Fruit fly (Drosophila melanogaster) whole organism, embryonic: ENCODE data around the gene CG7332.

Experiments
- CG10979 ChIP-seq: fragments of 200-800 bp; sonication (Bioruptor generic); optimal IDR thresholded peaks from 2 replicates; lab custom pipeline; 2018; ENCODE audit warnings: missing biosample characterization, mild to moderate bottlenecking, missing genetic modification characterization, moderate library complexity
- CG11093 ChIP-seq: fragments of 200-800 bp; sonication (Bioruptor generic); IDR thresholded peaks from 3 replicates; pipeline ENCODE4 v1.3.6; 2022; ENCODE audit warnings: missing biosample characterization, missing genetic modification characterization
- CG11504 ChIP-seq: fragments of 200-800 bp; sonication (Bioruptor generic); optimal IDR thresholded peaks from 3 replicates; lab custom pipeline; 2019; ENCODE audit warnings: missing biosample characterization, mild to moderate bottlenecking, missing genetic modification characterization, moderate library complexity
- CG13894 ChIP-seq: fragments of 200-800 bp; sonication (Bioruptor generic); optimal IDR thresholded peaks from 3 replicates; lab custom pipeline; 2018; ENCODE audit warnings: missing biosample characterization, mild to moderate bottlenecking, missing genetic modification characterization, moderate library complexity
- CG1603 ChIP-seq: fragments of 200-800 bp; sonication (Bioruptor generic); optimal IDR thresholded peaks from 2 replicates; lab custom pipeline; 2019; ENCODE audit warnings: missing biosample characterization, mild to moderate bottlenecking, missing genetic modification characterization, moderate library complexity
- CG1647 ChIP-seq: fragments of 200-800 bp; sonication (Bioruptor generic); optimal IDR thresholded peaks from 3 replicates; lab custom pipeline; 2016; ENCODE audit warnings: missing biosample characterization, missing genetic modification characterization
- CG17186 ChIP-seq: fragments of 200-800 bp; sonication (Bioruptor generic); optimal IDR thresholded peaks from 3 replicates; lab custom pipeline; 2017; ENCODE audit warnings: missing biosample characterization, missing genetic modification reagents, missing genetic modification characterization
- CG17328 ChIP-seq: fragments of 200-800 bp; sonication (Bioruptor generic); IDR thresholded peaks from 2 replicates; pipeline ENCODE4 v1.3.6; 2022; ENCODE audit warnings: missing biosample characterization, missing genetic modification characterization
- CG18262 ChIP-seq: fragments of 200-800 bp; optimal IDR thresholded peaks from 3 replicates; lab custom pipeline; 2019; ENCODE audit warnings: missing biosample characterization, mild to moderate bottlenecking, missing genetic modification characterization, moderate library complexity
- CG18619 ChIP-seq: fragments of 200-800 bp; sonication (Bioruptor generic); optimal IDR thresholded peaks from 3 replicates; lab custom pipeline; 2017; ENCODE audit warnings: missing biosample characterization, mild to moderate bottlenecking, missing genetic modification characterization
- CG30403 ChIP-seq: fragments of 200-800 bp; sonication (Bioruptor generic); optimal IDR thresholded peaks from 3 replicates; lab custom pipeline; 2016; ENCODE audit warnings: missing biosample characterization, missing genetic modification characterization
- CG31441 ChIP-seq: fragments of 200-800 bp; sonication (Bioruptor generic); IDR thresholded peaks from 2 replicates; pipeline ENCODE4 v1.3.6; 2022; ENCODE audit warnings: missing biosample characterization, missing genetic modification characterization
- CG33213 ChIP-seq: fragments of 200-800 bp; sonication (Bioruptor generic); optimal IDR thresholded peaks from 3 replicates; lab custom pipeline; 2016; ENCODE audit warnings: missing biosample characterization, missing genetic modification characterization
- CG34224 ChIP-seq: fragments of 200-800 bp; sonication (Bioruptor generic); IDR thresholded peaks from 3 replicates; pipeline ENCODE4 v1.3.6; 2022; ENCODE audit warnings: missing biosample characterization, missing genetic modification characterization; ENCODE audit not compliant: partially characterized antibody
- CG6689 ChIP-seq: fragments of 200-800 bp; sonication (Bioruptor generic); IDR thresholded peaks from 2 replicates; pipeline ENCODE4 v1.3.6; 2022; ENCODE audit warnings: missing biosample characterization, missing genetic modification characterization
- CG6813 ChIP-seq: fragments of 200-800 bp; sonication (Bioruptor generic); optimal IDR thresholded peaks from 2 replicates; lab custom pipeline; 2017; ENCODE audit warnings: missing biosample characterization, missing genetic modification characterization, mild to moderate bottlenecking, moderate library complexity, missing genetic modification reagents
- CG7556 ChIP-seq: fragments of 200-800 bp; sonication (Bioruptor generic); optimal IDR thresholded peaks from 2 replicates; lab custom pipeline; 2017; ENCODE audit warnings: missing biosample characterization, mild to moderate bottlenecking, missing genetic modification characterization
- CG8089 ChIP-seq: fragments of 200-800 bp; sonication (Bioruptor generic); optimal IDR thresholded peaks from 3 replicates; lab custom pipeline; 2016; ENCODE audit warnings: missing biosample characterization, missing genetic modification characterization
- CkIIα-i1 ChIP-seq: fragments of 200-800 bp; sonication (Bioruptor generic); IDR thresholded peaks from 2 replicates; pipeline ENCODE4 v1.3.6; 2022; ENCODE audit warnings: missing biosample characterization, missing genetic modification characterization
- Gsc ChIP-seq: fragments of 200-800 bp; sonication (Bioruptor generic); IDR thresholded peaks from 2 replicates; pipeline ENCODE4 v1.3.6; 2022; ENCODE audit warnings: missing biosample characterization, missing genetic modification characterization
- H2.0 ChIP-seq: fragments of 200-800 bp; sonication (Bioruptor generic); IDR thresholded peaks from 2 replicates; pipeline ENCODE4 v1.3.6; 2022; ENCODE audit warnings: missing biosample characterization, missing genetic modification characterization
- HLH4C ChIP-seq: fragments of 200-800 bp; sonication (Bioruptor generic); IDR thresholded peaks from 3 replicates; pipeline ENCODE4 v1.3.6; 2022; ENCODE audit warnings: missing biosample characterization, missing genetic modification characterization; ENCODE audit not compliant: partially characterized antibody
- Hey ChIP-seq: fragments of 200-800 bp; sonication (Bioruptor generic); optimal IDR thresholded peaks from 3 replicates; lab custom pipeline; 2018; ENCODE audit warnings: missing biosample characterization, mild to moderate bottlenecking, missing genetic modification characterization
- Hsf ChIP-seq: fragments of 200-800 bp; sonication (Bioruptor generic); optimal IDR thresholded peaks from 3 replicates; lab custom pipeline; 2016; ENCODE audit warnings: missing biosample characterization, missing genetic modification characterization
- Mes4 ChIP-seq: fragments of 200-800 bp; sonication (Bioruptor generic); optimal IDR thresholded peaks from 2 replicates; lab custom pipeline; 2016; ENCODE audit warnings: missing biosample characterization, missing genetic modification characterization
- NFAT ChIP-seq: fragments of 200-800 bp; sonication (Bioruptor generic); IDR thresholded peaks from 2 replicates; pipeline ENCODE4 v1.3.6; 2022; ENCODE audit warnings: missing biosample characterization, missing genetic modification characterization
- NfI ChIP-seq: fragments of 200-800 bp; sonication (Bioruptor generic); optimal IDR thresholded peaks from 3 replicates; lab custom pipeline; 2018; ENCODE audit warnings: missing biosample characterization, mild to moderate bottlenecking, missing genetic modification characterization, moderate library complexity
- Oaz ChIP-seq: fragments of 200-800 bp; sonication (Bioruptor generic); IDR thresholded peaks from 2 replicates; pipeline ENCODE4 v1.3.6; 2022; ENCODE audit warnings: missing biosample characterization, missing genetic modification characterization
- PHDP ChIP-seq: fragments of 200-800 bp; sonication (Bioruptor generic); optimal IDR thresholded peaks from 3 replicates; lab custom pipeline; 2018; ENCODE audit warnings: missing biosample characterization, mild to moderate bottlenecking, missing genetic modification characterization, moderate library complexity
- Usf ChIP-seq: fragments of 200-800 bp; sonication (Bioruptor generic); optimal IDR thresholded peaks from 2 replicates; lab custom pipeline; 2017; ENCODE audit warnings: missing genotype, missing biosample characterization, missing genetic modification characterization
- Vsx1 ChIP-seq: fragments of 200-800 bp; sonication (Bioruptor generic); optimal IDR thresholded peaks from 2 replicates; lab custom pipeline; 2017; ENCODE audit warnings: missing biosample characterization, mild to moderate bottlenecking, missing genetic modification characterization, missing genetic modification reagents
- ara ChIP-seq: fragments of 200-800 bp; sonication (Bioruptor generic); IDR thresholded peaks from 2 replicates; pipeline ENCODE4 v1.3.6; 2022; ENCODE audit warnings: missing biosample characterization, missing genetic modification characterization
- cg ChIP-seq: fragments of 200-800 bp; sonication (Bioruptor generic); optimal IDR thresholded peaks from 3 replicates; lab custom pipeline; 2019; ENCODE audit warnings: missing biosample characterization, mild to moderate bottlenecking, missing genetic modification characterization, moderate library complexity
- fd3F ChIP-seq: fragments of 200-800 bp; sonication (Bioruptor generic); optimal IDR thresholded peaks from 2 replicates; lab custom pipeline; 2018; ENCODE audit warnings: missing biosample characterization, mild to moderate bottlenecking, missing genetic modification characterization, moderate library complexity
- fd96Cb ChIP-seq: fragments of 200-800 bp; sonication (Bioruptor generic); optimal IDR thresholded peaks from 2 replicates; lab custom pipeline; 2018; ENCODE audit warnings: missing biosample characterization, mild to moderate bottlenecking, missing genetic modification characterization, moderate library complexity
- gem ChIP-seq: fragments of 200-800 bp; sonication (Bioruptor generic); optimal IDR thresholded peaks from 2 replicates; lab custom pipeline; 2019; ENCODE audit warnings: missing biosample characterization, mild to moderate bottlenecking, missing genetic modification characterization, moderate library complexity
- grn ChIP-seq: fragments of 200-800 bp; sonication (Bioruptor generic); optimal IDR thresholded peaks from 3 replicates; lab custom pipeline; 2017; ENCODE audit warnings: missing biosample characterization, missing genetic modification characterization
- gt ChIP-seq: fragments of 200-800 bp; sonication (Bioruptor generic); IDR thresholded peaks from 2 replicates; pipeline ENCODE4 v1.3.6; 2022; ENCODE audit warnings: missing biosample characterization, missing genetic modification characterization
- lbe ChIP-seq: fragments of 200-800 bp; sonication (Bioruptor generic); optimal IDR thresholded peaks from 2 replicates; lab custom pipeline; 2016; ENCODE audit warnings: missing biosample characterization, mild to moderate bottlenecking, missing genetic modification characterization
- lilli ChIP-seq: fragments of 200-800 bp; sonication (Bioruptor generic); optimal IDR thresholded peaks from 3 replicates; lab custom pipeline; 2016; ENCODE audit warnings: missing biosample characterization, missing genetic modification characterization
- pros ChIP-seq: fragments of 200-800 bp; sonication (Bioruptor generic); optimal IDR thresholded peaks from 3 replicates; lab custom pipeline; 2019; ENCODE audit warnings: missing biosample characterization, mild to moderate bottlenecking, missing genetic modification characterization, moderate library complexity
- ranshi ChIP-seq: fragments of 200-800 bp; sonication (Bioruptor generic); IDR thresholded peaks from 2 replicates; pipeline ENCODE4 v1.3.6; 2022; ENCODE audit warnings: missing biosample characterization, missing genetic modification characterization
- repo ChIP-seq: fragments of 200-800 bp; sonication (Bioruptor generic); optimal IDR thresholded peaks from 2 replicates; lab custom pipeline; 2016; ENCODE audit warnings: missing biosample characterization, missing genetic modification characterization
- sc ChIP-seq, 3 experiments: fragments of >200 bp in 2 of 3; fragments of 200-800 bp in 1 of 3; sonication (Bioruptor generic) in 1 of 3; optimal IDR thresholded peaks; 2 replicates in 2 of 3; 3 replicates in 1 of 3; lab custom pipeline; 2017; ENCODE audit warnings: mild to moderate bottlenecking in 1 of 3, missing biosample characterization in 1 of 3, missing genetic modification characterization in 1 of 3, missing genetic modification reagents in 1 of 3
- slp2 ChIP-seq: fragments of 200-800 bp; sonication (Bioruptor generic); optimal IDR thresholded peaks from 2 replicates; lab custom pipeline; 2016; ENCODE audit warnings: missing biosample characterization, missing genetic modification characterization
- tap ChIP-seq: fragments of 200-800 bp; optimal IDR thresholded peaks from 3 replicates; lab custom pipeline; 2019; ENCODE audit warnings: missing biosample characterization, mild to moderate bottlenecking, missing genetic modification characterization, moderate library complexity
- trh ChIP-seq: fragments of 200-800 bp; sonication (Bioruptor generic); optimal IDR thresholded peaks from 2 replicates; lab custom pipeline; 2016; ENCODE audit warnings: missing biosample characterization, missing genetic modification characterization
- vfl ChIP-seq: fragments of 200-800 bp; sonication (Bioruptor generic); optimal IDR thresholded peaks from 2 replicates; lab custom pipeline; 2016; ENCODE audit warnings: missing biosample characterization, missing genetic modification characterization
- yki ChIP-seq: fragments of >200 bp; optimal IDR thresholded peaks from 3 replicates; lab custom pipeline; 2018

Gene CG7332

dm6 chrX:18919422-18920029, 35.2 kb downstream of the CG7332 start (continued):
- TF ChIP-seq Hsf (GFP tag; lab: Kevin White, UChicago) = peak; percentile 2
- TF ChIP-seq CG13894 (tag; lab: Kevin White, UChicago) = no peak
- TF ChIP-seq Mes4 (GFP tag; lab: Kevin White, UChicago) = no peak
- no peak for TF ChIP-seq vfl
- TF ChIP-seq repo (GFP tag; lab: Kevin White, UChicago) = no peak
- no peak for TF ChIP-seq tap (tag; lab: Kevin White, UChicago)
- TF ChIP-seq HLH4C = no peak
- TF ChIP-seq CG10979 (tag; lab: Kevin White, UChicago) = peak; percentile 4
- TF ChIP-seq lbe (GFP tag; lab: Kevin White, UChicago) = no peak
- no peak for TF ChIP-seq H2.0 (GFP tag; lab: Robert Waterston, UW)
- no peak for TF ChIP-seq sc (optimal IDR thresholded peaks at IDR 0.05; lab: Kevin White, UChicago)
- TF ChIP-seq sc (GFP tag; optimal IDR thresholded peaks at IDR 0.05; lab: Kevin White, UChicago) = no peak
- TF ChIP-seq ara (GFP tag; lab: Robert Waterston, UW) = no peak
- TF ChIP-seq CG1647 (GFP tag; lab: Kevin White, UChicago) = no peak
- TF ChIP-seq CG1603 = no peak
- no peak for TF ChIP-seq slp2 (GFP tag; lab: Kevin White, UChicago)
- no peak for TF ChIP-seq CG6813 (GFP tag; lab: Kevin White, UChicago)
- peak; percentile 7 for TF ChIP-seq CG30403 (GFP tag; lab: Kevin White, UChicago)
- no peak for TF ChIP-seq lilli (GFP tag; lab: Kevin White, UChicago)
- peak; percentile 27 for TF ChIP-seq gem (tag; lab: Kevin White, UChicago)
- no peak for TF ChIP-seq Vsx1 (GFP tag; lab: Kevin White, UChicago)
- no peak for TF ChIP-seq yki
- no peak for TF ChIP-seq CG17328 (GFP tag; lab: Robert Waterston, UW)
- no peak for TF ChIP-seq Usf
- no peak for TF ChIP-seq CG6689 (GFP tag; lab: Robert Waterston, UW)
- no peak for TF ChIP-seq Hey (tag; lab: Kevin White, UChicago)
- TF ChIP-seq fd3F (GFP tag; lab: Kevin White, UChicago) = no peak
- TF ChIP-seq CG7556 (GFP tag; lab: Kevin White, UChicago) = peak; percentile 3
- TF ChIP-seq CG18262 (tag; lab: Kevin White, UChicago) = peak; percentile 46
- peak; percentile 19 for TF ChIP-seq CG11504 (tag; lab: Kevin White, UChicago)
- no peak for TF ChIP-seq trh
- TF ChIP-seq Oaz = no peak
- TF ChIP-seq CG31441 = no peak
- no peak for TF ChIP-seq CG18619 (GFP tag; lab: Kevin White, UChicago)
- TF ChIP-seq CG17186 = no peak
- no peak for TF ChIP-seq fd96Cb (tag; lab: Kevin White, UChicago)
- no peak for TF ChIP-seq CkIIα-i1
- TF ChIP-seq NFAT (GFP tag; lab: Robert Waterston, UW) = no peak
- no peak for TF ChIP-seq CG34224 (GFP tag; lab: Robert Waterston, UW)
- no peak for TF ChIP-seq cg (GFP tag; lab: Kevin White, UChicago)
- no peak for TF ChIP-seq grn (GFP tag; lab: Kevin White, UChicago)
- no peak for TF ChIP-seq Gsc (GFP tag; lab: Robert Waterston, UW)
- no peak for TF ChIP-seq CG11093 (GFP tag; lab: Robert Waterston, UW)
- no peak for TF ChIP-seq PHDP (tag; lab: Kevin White, UChicago)
- no peak for TF ChIP-seq CG33213 (GFP tag; lab: Kevin White, UChicago)
- TF ChIP-seq CG8089 (GFP tag; lab: Kevin White, UChicago) = no peak
- TF ChIP-seq ranshi (GFP tag; lab: Robert Waterston, UW) = no peak
- no peak for TF ChIP-seq gt (GFP tag; lab: Robert Waterston, UW)
- TF ChIP-seq pros (GFP tag; lab: Kevin White, UChicago) = no peak
- no peak for TF ChIP-seq NfI (GFP tag; lab: Kevin White, UChicago)
